Fruit fly (Drosophila melanogaster) whole organism, prepupa: ENCODE results near the gene mldr.

ENCODE experiments used
- Smox ChIP-seq: fragments of 200-800 bp; sonication (Bioruptor generic); optimal IDR thresholded peaks from 3 replicates; lab custom pipeline; 2016; ENCODE audit warnings: missing biosample characterization, missing genetic modification characterization
- topi ChIP-seq: fragments of 200-800 bp; sonication (Bioruptor generic); optimal IDR thresholded peaks from 3 replicates; lab custom pipeline; 2016; ENCODE audit warnings: missing biosample characterization, missing genetic modification characterization

DNA sequence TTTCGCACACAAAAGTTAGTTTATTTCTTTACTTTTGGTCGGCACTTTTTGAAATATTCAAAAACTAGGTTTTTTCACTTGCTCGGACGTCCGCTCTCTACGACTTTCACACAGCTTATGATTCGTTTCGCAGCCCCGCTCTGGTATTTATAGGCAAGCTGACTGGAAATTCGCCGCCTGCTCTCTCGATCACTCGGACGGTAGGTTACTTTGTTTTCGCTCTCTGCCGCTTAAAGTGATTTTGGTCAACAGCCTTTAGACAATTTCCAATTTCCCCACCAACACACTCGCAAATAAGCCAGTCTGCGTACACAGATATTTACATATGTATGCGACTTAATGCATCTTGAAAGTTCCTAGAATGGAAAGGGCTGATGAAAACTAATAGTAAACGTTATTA lies 7.6 kb upstream of the mldr start, which contains the start of gene CG11700:
- TF ChIP-seq topi (GFP tag; lab: Kevin White, UChicago): no peak
- TF ChIP-seq Smox (GFP tag; lab: Kevin White, UChicago): no peak
